Fruit fly (Drosophila melanogaster): ENCODE data around the gene CG8031.
A peak's percentile ranks its signal among the peaks of the same experiment; 100 is the strongest.

CG8031 gene

DNA sequence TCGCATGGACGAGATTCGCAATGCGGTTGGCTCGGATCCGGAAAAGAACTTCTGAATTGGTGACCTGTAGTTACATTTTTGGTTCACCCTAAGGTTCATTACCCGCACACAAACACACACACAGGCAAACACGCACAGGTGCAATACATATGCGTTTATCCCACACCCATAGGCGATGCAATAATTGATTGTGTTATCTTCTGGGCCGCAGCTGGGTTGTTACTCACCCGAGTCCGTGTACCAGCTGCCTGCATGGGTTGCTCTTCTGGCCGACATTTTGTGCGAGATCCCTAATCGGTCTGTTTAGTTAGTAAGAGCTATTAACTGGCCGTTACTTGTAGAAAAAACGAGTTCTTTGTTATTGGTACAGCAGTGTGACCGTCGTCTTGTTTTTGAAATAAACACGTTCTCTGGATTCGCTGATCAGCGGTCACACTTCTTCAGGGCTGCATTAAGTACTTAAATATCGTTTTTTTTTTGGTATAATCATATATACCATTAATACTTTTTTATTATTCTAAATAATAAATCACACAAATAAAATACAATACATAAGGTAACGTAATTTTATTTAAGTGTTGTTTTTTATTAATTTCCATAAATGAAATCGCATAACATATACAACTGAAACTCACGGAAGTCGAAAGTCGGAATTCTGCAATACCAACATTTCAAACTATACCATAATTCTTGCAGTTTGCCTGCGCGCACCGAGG is at the start of gene CG8031:
Gene CG8031 (minus strand): TSS at position 406 of the 716 bp plus-strand sequence.
- TF ChIP-seq EcR (GFP tag; optimal IDR thresholded peaks at IDR 0.05) (peak; percentile 100), CG34367 (tag; optimal IDR thresholded peaks at IDR 0.05) (no peak), CG8159 (tag; optimal IDR thresholded peaks at IDR 0.05) (peak; percentile 99), CG17806 (tag; optimal IDR thresholded peaks at IDR 0.05) (no peak), CG14655 (GFP tag; optimal IDR thresholded peaks at IDR 0.05) (no peak), CG9948 (tag; optimal IDR thresholded peaks at IDR 0.05) (no peak), Ets98B (GFP tag; IDR thresholded peaks at IDR 0.05) (peak; percentile 12; the same call in 1 of the 2 replicates), CG13204 (GFP tag; optimal IDR thresholded peaks at IDR 0.05) (no peak), D1 (tag; optimal IDR thresholded peaks at IDR 0.05) (no peak), rn (GFP tag; IDR thresholded peaks at IDR 0.05) (no peak), CG4496 (GFP tag; IDR thresholded peaks at IDR 0.05) (0 out of 3 replicates have a peak, but pooled peaks have one; percentile 29)

dm6 chr3R:13057121-13057805 is 46.2 kb upstream of the CG8031 start, which contains the start of gene sim:
Gene sim, plus strand, starts transcription at chr3R:13057755.
- TF ChIP-seq fd96Ca (GFP tag; IDR thresholded peaks at IDR 0.05) (0 out of 3 replicates have a peak, but pooled peaks have one; percentile 35), CG32121 (GFP tag; IDR thresholded peaks at IDR 0.05) (no peak), CG13204 (GFP tag; optimal IDR thresholded peaks at IDR 0.05) (peak; percentile 47)

dm6 chr3R:13056553-13056952 is 45.4 kb upstream of the CG8031 start:
- no peak for TF ChIP-seq Pif1B (GFP tag; optimal IDR thresholded peaks at IDR 0.05)

dm6 chr3R:13051942-13052693 is 41.0 kb upstream of the CG8031 start, which contains the start of gene pic:
Gene pic, plus strand, starts transcription at chr3R:13052245.
- TF ChIP-seq CG12605 (GFP tag; IDR thresholded peaks at IDR 0.05) (no peak), CG34367 (tag; optimal IDR thresholded peaks at IDR 0.05) (no peak), CG17806 (tag; optimal IDR thresholded peaks at IDR 0.05) (no peak)

dm6 chr3R:13051298-13051723 is 40.2 kb upstream of the CG8031 start, which contains the start of gene CG7966:
Gene CG7966, minus strand, starts transcription at chr3R:13051453.
- peak; percentile 41 for TF ChIP-seq gl (tag; optimal IDR thresholded peaks at IDR 0.05)
- no peak for TF ChIP-seq CG8301 (tag; optimal IDR thresholded peaks at IDR 0.05)
- no peak for TF ChIP-seq Pif1B (GFP tag; optimal IDR thresholded peaks at IDR 0.05)
- peak; percentile 28; the same call in 1 of the 3 replicates for TF ChIP-seq fd96Ca (GFP tag; IDR thresholded peaks at IDR 0.05)
- TF ChIP-seq CG12605 (GFP tag; IDR thresholded peaks at IDR 0.05) = peak; percentile 53
- TF ChIP-seq Ets98B (GFP tag; IDR thresholded peaks at IDR 0.05) = peak; percentile 43; the same call in 1 of the 2 replicates
- TF ChIP-seq EcR (GFP tag; optimal IDR thresholded peaks at IDR 0.05) = peak; percentile 67
- TF ChIP-seq CG8159 (tag; optimal IDR thresholded peaks at IDR 0.05) = peak; percentile 1
- peak; percentile 6 for TF ChIP-seq CG15710 (tag; optimal IDR thresholded peaks at IDR 0.05)
- TF ChIP-seq CG4496 (GFP tag; IDR thresholded peaks at IDR 0.05) = peak; percentile 59; the same call in 1 of the 3 replicates
- peak; percentile 34 for TF ChIP-seq Snoo (tag; optimal IDR thresholded peaks at IDR 0.05)
- TF ChIP-seq CG34367 (tag; optimal IDR thresholded peaks at IDR 0.05) = no peak

DNA sequence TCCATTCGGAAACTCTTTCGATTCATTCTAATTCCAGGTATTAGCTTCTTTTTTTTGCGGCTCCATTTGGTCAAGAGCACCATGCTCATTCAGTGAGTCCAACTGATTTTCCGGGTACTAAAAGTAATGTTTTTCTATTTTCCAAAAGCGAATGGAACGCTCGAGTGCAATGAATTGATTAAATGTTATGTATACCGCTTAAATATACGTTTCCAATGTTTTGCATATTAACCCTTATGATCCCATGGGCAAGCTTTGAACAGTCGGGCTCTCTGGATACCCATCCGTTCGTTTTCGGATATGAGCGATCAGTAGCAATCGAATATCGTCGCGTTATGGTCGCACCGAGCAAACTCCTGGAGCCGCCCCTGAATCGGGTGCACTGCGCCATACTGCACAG is 36.3 kb upstream of the CG8031 start, which contains the start of gene CG31157:
Gene CG31157 (plus strand): TSS at position 301 of the 400 bp plus-strand sequence.
- TF ChIP-seq Ets98B (GFP tag; IDR thresholded peaks at IDR 0.05) (no peak), CG14655 (GFP tag; optimal IDR thresholded peaks at IDR 0.05) (no peak), Pif1B (GFP tag; optimal IDR thresholded peaks at IDR 0.05) (no peak), CG34367 (tag; optimal IDR thresholded peaks at IDR 0.05) (no peak), Pif1A (GFP tag; optimal IDR thresholded peaks at IDR 0.05) (no peak), CG4496 (GFP tag; IDR thresholded peaks at IDR 0.05) (no peak), fd96Ca (GFP tag; IDR thresholded peaks at IDR 0.05) (no peak)

DNA sequence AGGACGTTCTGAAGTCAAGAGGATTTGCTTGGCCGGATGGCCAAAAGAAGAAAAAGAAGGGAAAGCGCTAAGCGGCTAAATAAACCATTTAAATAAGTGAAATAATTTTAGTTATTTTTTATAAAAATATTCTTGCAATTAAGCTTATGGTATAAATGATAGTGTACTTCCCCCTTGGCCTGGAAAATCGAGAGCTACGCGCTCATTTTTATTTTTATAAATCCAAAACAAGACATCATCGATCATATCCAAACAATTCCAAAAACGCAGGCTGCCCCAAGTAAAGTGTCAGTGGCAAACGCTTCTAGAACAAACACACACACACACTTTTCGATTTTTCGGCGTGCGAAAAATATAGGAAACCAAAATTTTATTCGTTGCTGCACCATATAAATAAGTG is 33.3 kb upstream of the CG8031 start, which contains the start of gene Hsc70-2:
Gene Hsc70-2 (plus strand): TSS at position 301 of the 400 bp plus-strand sequence.
- no peak for TF ChIP-seq rn (GFP tag; IDR thresholded peaks at IDR 0.05)
- TF ChIP-seq CG13204 (GFP tag; optimal IDR thresholded peaks at IDR 0.05) = no peak
- no peak for TF ChIP-seq CG4496 (GFP tag; IDR thresholded peaks at IDR 0.05)
- no peak for TF ChIP-seq Ets98B (GFP tag; IDR thresholded peaks at IDR 0.05)
- no peak for TF ChIP-seq CG14655 (GFP tag; optimal IDR thresholded peaks at IDR 0.05)
- TF ChIP-seq CG8159 (tag; optimal IDR thresholded peaks at IDR 0.05) = no peak
- TF ChIP-seq CG8301 (tag; optimal IDR thresholded peaks at IDR 0.05) = no peak
- no peak for TF ChIP-seq CG9948 (tag; optimal IDR thresholded peaks at IDR 0.05)
- TF ChIP-seq CG10348 (GFP tag; IDR thresholded peaks at IDR 0.05) = no peak
- no peak for TF ChIP-seq fd96Ca (GFP tag; IDR thresholded peaks at IDR 0.05)
- TF ChIP-seq CG34367 (tag; optimal IDR thresholded peaks at IDR 0.05) = no peak

All from whole organism, pupa.